Worm (Caenorhabditis elegans): ENCODE data around the gene aly-2.

The aly-2 gene

ce11 chrIV:9165681-9166080 lies 18.4 kb downstream of the aly-2 start, which contains the start of gene C07C7.3:
TSS of gene C07C7.3 (plus strand) at chrIV:9166051.
- TF ChIP-seq nhr-28 (tag; optimal IDR thresholded peaks at IDR 0.05) (no peak), jun-1 (tag; optimal IDR thresholded peaks at IDR 0.05) (no peak), elt-2 (tag; optimal IDR thresholded peaks at IDR 0.05) (peak; percentile 85), nfya-1 (tag; optimal IDR thresholded peaks at IDR 0.05; ENCODE audit: insufficient read depth) (no peak), eor-1 (tag; optimal IDR thresholded peaks at IDR 0.05) (no peak), nhr-25 (tag; optimal IDR thresholded peaks at IDR 0.05) (no peak), fkh-10 (GFP tag; optimal IDR thresholded peaks at IDR 0.05) (no peak), pqm-1 (tag; optimal IDR thresholded peaks at IDR 0.05) (peak; percentile 26), skn-1 (tag; optimal IDR thresholded peaks at IDR 0.05) (peak; percentile 55), lin-39 (tag; optimal IDR thresholded peaks at IDR 0.05) (no peak), nhr-11 (tag; optimal IDR thresholded peaks at IDR 0.05) (no peak), mml-1 (tag; optimal IDR thresholded peaks at IDR 0.05) (no peak)

DNA sequence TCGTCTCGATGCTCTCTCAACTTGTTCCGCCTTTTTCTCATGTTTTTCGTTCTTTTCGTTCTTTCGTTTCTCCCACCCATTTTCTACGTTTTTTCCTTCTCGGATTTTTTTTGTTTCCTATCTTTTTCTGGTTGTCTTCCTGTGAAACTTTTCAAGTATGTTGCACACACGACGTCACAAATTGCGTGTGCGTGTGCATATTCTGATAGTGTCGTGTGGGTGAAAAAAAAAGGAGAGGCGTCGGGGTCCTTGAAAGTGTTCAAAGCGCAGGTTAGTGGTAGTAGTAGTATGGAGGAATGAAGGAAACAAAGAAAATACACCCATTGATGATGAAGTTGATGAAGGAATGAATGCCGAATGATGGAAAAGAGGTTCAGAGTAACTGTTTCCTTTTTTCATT lies 22.5 kb downstream of the aly-2 start:
- no peak for TF ChIP-seq R02D3.7 (tag; optimal IDR thresholded peaks at IDR 0.05)
- TF ChIP-seq hmg-11 (tag; optimal IDR thresholded peaks at IDR 0.05) = no peak
- peak; percentile 33 for TF ChIP-seq fkh-10 (GFP tag; optimal IDR thresholded peaks at IDR 0.05)

- TF ChIP-seq ztf-4 (tag; optimal IDR thresholded peaks at IDR 0.05) = no peak
- no peak for TF ChIP-seq nhr-76 (tag; optimal IDR thresholded peaks at IDR 0.05)
- TF ChIP-seq sea-2 (GFP tag; optimal IDR thresholded peaks at IDR 0.05) = no peak
- TF ChIP-seq snpc-4 (tag; optimal IDR thresholded peaks at IDR 0.05) = no peak
- TF ChIP-seq ceh-16 (tag; optimal IDR thresholded peaks at IDR 0.05) = no peak
- TF ChIP-seq nfya-1 (tag; optimal IDR thresholded peaks at IDR 0.05; ENCODE audit: insufficient read depth) = no peak
- TF ChIP-seq ceh-9 (tag; optimal IDR thresholded peaks at IDR 0.05) = no peak
- no peak for TF ChIP-seq unc-39 (tag; optimal IDR thresholded peaks at IDR 0.05)
- no peak for TF ChIP-seq nhr-11 (tag; optimal IDR thresholded peaks at IDR 0.05)
- no peak for TF ChIP-seq lin-39 (tag; optimal IDR thresholded peaks at IDR 0.05)
- TF ChIP-seq nhr-28 (tag; optimal IDR thresholded peaks at IDR 0.05) = no peak
- TF ChIP-seq eor-1 (tag; optimal IDR thresholded peaks at IDR 0.05) = no peak
These were observed 37.3 kb downstream of the aly-2 start, which contains the start of gene C07C7.1 for ce11 chrIV:9184547-9184946. TSS of gene C07C7.1 (plus strand) at chrIV:9184847.

DNA sequence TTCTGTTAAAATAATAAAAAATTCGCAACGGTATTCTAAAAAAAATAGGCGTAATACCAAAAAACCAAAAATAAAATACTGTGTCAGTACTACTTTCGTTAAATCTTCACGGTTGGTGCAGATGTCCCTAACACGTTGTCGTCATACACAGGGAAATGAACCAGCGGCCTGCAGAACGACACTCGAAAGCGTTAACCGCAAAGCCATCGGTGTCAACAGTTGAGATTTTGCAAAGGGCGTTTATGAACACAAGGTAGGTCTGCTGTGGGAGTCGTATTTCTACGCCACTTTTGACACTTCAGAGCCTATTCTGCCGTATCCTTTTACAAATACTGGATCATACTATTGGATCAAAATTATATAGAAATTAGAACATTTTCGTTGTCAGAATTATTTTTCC lies 43.9 kb downstream of the aly-2 start:
- TF ChIP-seq jun-1 (tag; optimal IDR thresholded peaks at IDR 0.05) (peak; percentile 53), nhr-25 (tag; optimal IDR thresholded peaks at IDR 0.05) (peak; percentile 39), lin-15B (tag; optimal IDR thresholded peaks at IDR 0.05) (peak; percentile 30), ztf-11 (tag; optimal IDR thresholded peaks at IDR 0.05) (no peak), pha-4 (tag; optimal IDR thresholded peaks at IDR 0.05) (peak; percentile 78), daf-12 (tag; optimal IDR thresholded peaks at IDR 0.05) (no peak), zag-1 (tag; optimal IDR thresholded peaks at IDR 0.05) (no peak), unc-39 (tag; optimal IDR thresholded peaks at IDR 0.05) (no peak), nhr-43 (tag; optimal IDR thresholded peaks at IDR 0.05; ENCODE audit: poor library complexity, severe bottlenecking) (peak; percentile 59), egl-5 (tag; optimal IDR thresholded peaks at IDR 0.05) (peak; percentile 41), nhr-12 (tag; optimal IDR thresholded peaks at IDR 0.05) (no peak), lin-39 (tag; optimal IDR thresholded peaks at IDR 0.05) (peak; percentile 80), nfya-1 (tag; optimal IDR thresholded peaks at IDR 0.05; ENCODE audit: insufficient read depth) (no peak), nhr-23 (tag; optimal IDR thresholded peaks at IDR 0.05) (peak; percentile 50)

ce11 chrIV:9192522-9192921 lies 45.3 kb downstream of the aly-2 start, which contains the start of gene C46C2.5:
TSS of gene C46C2.5 (minus strand) at chrIV:9192622.
- no peak for TF ChIP-seq unc-39 (tag; optimal IDR thresholded peaks at IDR 0.05)
- TF ChIP-seq sea-2 (GFP tag; optimal IDR thresholded peaks at IDR 0.05) = no peak
- TF ChIP-seq nhr-23 (tag; optimal IDR thresholded peaks at IDR 0.05) = no peak
- no peak for TF ChIP-seq elt-1 (tag; optimal IDR thresholded peaks at IDR 0.05)
- no peak for TF ChIP-seq skn-1 (tag; optimal IDR thresholded peaks at IDR 0.05)
- no peak for TF ChIP-seq egl-5 (tag; optimal IDR thresholded peaks at IDR 0.05)
- TF ChIP-seq nhr-11 (tag; optimal IDR thresholded peaks at IDR 0.05) = no peak
- TF ChIP-seq nhr-76 (tag; optimal IDR thresholded peaks at IDR 0.05) = no peak
- no peak for TF ChIP-seq fos-1 (tag; optimal IDR thresholded peaks at IDR 0.05)
- TF ChIP-seq tbx-2 (tag; optimal IDR thresholded peaks at IDR 0.05) = no peak
- no peak for TF ChIP-seq pha-4 (tag; optimal IDR thresholded peaks at IDR 0.05)
- no peak for TF ChIP-seq fkh-10 (GFP tag; optimal IDR thresholded peaks at IDR 0.05)
- TF ChIP-seq nhr-25 (tag; optimal IDR thresholded peaks at IDR 0.05) = no peak
- TF ChIP-seq nhr-237 (tag; optimal IDR thresholded peaks at IDR 0.05) = no peak
- no peak for TF ChIP-seq nhr-77 (tag; optimal IDR thresholded peaks at IDR 0.05)
- no peak for TF ChIP-seq ama-1 (optimal IDR thresholded peaks at IDR 0.05)
- TF ChIP-seq mdl-1 (tag; optimal IDR thresholded peaks at IDR 0.05) = no peak
- no peak for TF ChIP-seq ceh-16 (tag; optimal IDR thresholded peaks at IDR 0.05)
- no peak for TF ChIP-seq lin-15B (tag; optimal IDR thresholded peaks at IDR 0.05)
- no peak for TF ChIP-seq ceh-82 (tag; optimal IDR thresholded peaks at IDR 0.05)
